Worm (Caenorhabditis elegans): ENCODE results near the gene R08F11.1.

DNA sequence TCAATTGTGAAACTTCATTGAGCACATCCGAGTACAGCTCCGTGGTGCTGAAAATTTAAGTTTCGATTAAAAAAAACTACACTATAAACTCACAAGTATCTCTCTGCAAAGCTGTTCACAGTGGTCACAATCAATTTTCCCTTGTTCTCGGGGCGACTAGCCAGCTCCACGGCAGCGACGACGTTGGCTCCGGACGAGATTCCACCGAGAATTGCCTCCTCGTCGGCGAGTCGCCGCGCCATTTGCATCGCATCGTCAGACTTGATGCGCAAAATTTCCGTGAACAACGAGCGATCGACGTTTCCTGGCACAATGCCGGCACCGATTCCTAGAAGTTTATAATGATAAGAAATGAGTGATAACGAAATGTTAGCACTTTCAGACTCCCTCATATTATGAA lies 9.4 kb downstream of the R08F11.1 start:
- TF ChIP-seq pha-4 (GFP tag; IDR thresholded peaks at IDR 0.05) (no peak), pha-4 (tag; optimal IDR thresholded peaks at IDR 0.05) (no peak), ceh-32 (tag; optimal IDR thresholded peaks at IDR 0.05; ENCODE audit: poor library complexity) (no peak), lsy-2 (tag; optimal IDR thresholded peaks at IDR 0.05) (no peak), egl-27 (tag; optimal IDR thresholded peaks at IDR 0.05) (no peak), lir-3 (tag; optimal IDR thresholded peaks at IDR 0.05) (no peak), ama-1 (optimal IDR thresholded peaks at IDR 0.05) (no peak), spr-1 (tag; optimal IDR thresholded peaks at IDR 0.05) (no peak), zfp-2 (tag; optimal IDR thresholded peaks at IDR 0.05) (no peak), daf-8 (GFP tag; IDR thresholded peaks at IDR 0.05) (no peak), snpc-1.2 (GFP tag; IDR thresholded peaks at IDR 0.05) (no peak), attf-4 (tag; optimal IDR thresholded peaks at IDR 0.05) (no peak), ceh-28 (tag; optimal IDR thresholded peaks at IDR 0.05) (no peak)

All from whole organism, L4 larva.